Worm (Caenorhabditis elegans) whole organism, L1 larva: ENCODE results near the gene C17F4.11.

Experiments
- ama-1 ChIP-seq: fragments of 150-350 bp; optimal IDR thresholded peaks from 2 replicates; lab custom pipeline; 2014
- lin-39 ChIP-seq: fragments of 150-350 bp; optimal IDR thresholded peaks from 2 replicates; lab custom pipeline; 2014; ENCODE audit warnings: missing biosample characterization, missing genetic modification reagents, missing genetic modification characterization
- nhr-237 ChIP-seq: fragments of 150-350 bp; optimal IDR thresholded peaks from 2 replicates; lab custom pipeline; 2014; ENCODE audit warnings: missing biosample characterization, missing genetic modification characterization
- unc-130 ChIP-seq: fragments of 150-350 bp; optimal IDR thresholded peaks from 2 replicates; lab custom pipeline; 2017; ENCODE audit warnings: missing biosample characterization, missing genetic modification characterization, inconsistent platforms
- ztf-11 ChIP-seq, 2 experiments: sonication (generic microtip); optimal IDR thresholded peaks; 2 replicates each; lab custom pipeline; 2016 to 2017; ENCODE audit warnings: missing genetic modification characterization in 2 of 2, missing biosample characterization in 1 of 2, missing compliant biosample characterization in 1 of 2

DNA sequence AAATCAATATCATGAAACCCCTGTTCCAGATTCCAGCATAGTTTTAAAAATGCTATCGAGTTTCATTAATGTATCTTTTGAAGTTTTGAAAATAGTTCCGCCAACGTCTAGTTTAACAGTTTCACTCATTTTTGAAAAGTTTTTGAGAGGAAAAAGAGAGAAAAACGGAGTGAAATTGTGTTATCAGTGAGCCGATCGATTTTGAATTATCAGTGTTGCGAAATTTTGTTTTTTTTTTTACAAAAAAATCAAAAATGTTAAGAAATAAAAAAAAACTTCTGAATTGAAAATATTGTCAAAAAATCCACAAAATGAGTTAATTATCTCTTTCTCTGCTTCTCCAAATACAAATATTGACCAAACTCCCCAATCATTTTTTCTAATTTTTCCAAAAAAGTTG, 14.6 kb upstream of the C17F4.11 start, which contains the start of gene ZC239.13:
- no peak for TF ChIP-seq nhr-237 (tag; lab: Kevin White, UChicago)
- no peak for TF ChIP-seq ztf-11 (tag; optimal IDR thresholded peaks at IDR 0.05; lab: Kevin White, UChicago)
- no peak for TF ChIP-seq ama-1 (lab: Kevin White, UChicago)
- TF ChIP-seq unc-130 (tag; lab: Kevin White, UChicago) = no peak
- TF ChIP-seq lin-39 (tag; lab: Kevin White, UChicago) = no peak
